Worm (Caenorhabditis elegans) whole organism, L2 larva: ENCODE measurements around the gene toh-1.

ENCODE experiments used
- C34F6.9 ChIP-seq: fragments of 150-350 bp; optimal IDR thresholded peaks from 2 replicates; lab custom pipeline; 2014; ENCODE audit warnings: missing biosample characterization, missing genetic modification characterization
- F13H6.1 ChIP-seq: sonication (generic microtip); optimal IDR thresholded peaks from 2 replicates; lab custom pipeline; 2016; ENCODE audit warnings: missing genetic modification characterization, missing compliant biosample characterization
- R02D3.7 ChIP-seq: fragments of 150-350 bp; optimal IDR thresholded peaks from 2 replicates; lab custom pipeline; 2014; ENCODE audit warnings: missing biosample characterization, missing genetic modification characterization
- Y55F3AM.14 ChIP-seq: fragments of 200-800 bp; sonication (Bioruptor generic); optimal IDR thresholded peaks from 2 replicates; lab custom pipeline; 2018; ENCODE audit warnings: mild to moderate bottlenecking, missing genetic modification characterization, missing compliant biosample characterization
- ZK546.5 ChIP-seq: sonication (generic microtip); optimal IDR thresholded peaks from 2 replicates; lab custom pipeline; 2017; ENCODE audit warnings: missing biosample characterization, missing genetic modification characterization
- aly-2 ChIP-seq: fragments of 150-350 bp; optimal IDR thresholded peaks from 2 replicates; lab custom pipeline; 2014; ENCODE audit warnings: missing biosample characterization, missing genetic modification characterization
- ama-1 ChIP-seq: fragments of 150-350 bp; optimal IDR thresholded peaks from 2 replicates; lab custom pipeline; 2018; ENCODE audit warnings: inconsistent platforms
- blmp-1 ChIP-seq: sonication (generic microtip); optimal IDR thresholded peaks from 2 replicates; lab custom pipeline; 2017; ENCODE audit warnings: missing genetic modification characterization, mild to moderate bottlenecking, missing compliant biosample characterization, antibody characterized with exemption, moderate library complexity; ENCODE audit not compliant: insufficient read depth
- ceh-16 ChIP-seq: fragments of 150-350 bp; optimal IDR thresholded peaks from 2 replicates; lab custom pipeline; 2014; ENCODE audit warnings: missing biosample characterization, missing genetic modification characterization
- ceh-82 ChIP-seq: fragments of 150-350 bp; optimal IDR thresholded peaks from 2 replicates; lab custom pipeline; 2014; ENCODE audit warnings: missing biosample characterization, missing genetic modification characterization
- crh-2 ChIP-seq: sonication (generic microtip); optimal IDR thresholded peaks from 2 replicates; lab custom pipeline; 2017; ENCODE audit warnings: missing biosample characterization, missing genetic modification characterization
- dmd-4 ChIP-seq: sonication (generic microtip); optimal IDR thresholded peaks from 2 replicates; lab custom pipeline; 2017; ENCODE audit warnings: missing biosample characterization, missing genetic modification characterization
- egl-27 ChIP-seq: sonication (generic microtip); optimal IDR thresholded peaks from 3 replicates; lab custom pipeline; 2017; ENCODE audit warnings: missing biosample characterization, missing genetic modification reagents, missing genetic modification characterization
- elt-1 ChIP-seq: fragments of 150-350 bp; optimal IDR thresholded peaks from 2 replicates; lab custom pipeline; 2014; ENCODE audit warnings: missing biosample characterization, missing genetic modification characterization
- elt-3 ChIP-seq: sonication (generic microtip); optimal IDR thresholded peaks from 2 replicates; lab custom pipeline; 2017; ENCODE audit warnings: missing biosample characterization, missing genetic modification characterization
- fos-1 ChIP-seq: fragments of 150-350 bp; optimal IDR thresholded peaks from 2 replicates; lab custom pipeline; 2014; ENCODE audit warnings: missing biosample characterization, missing genetic modification characterization
- gmeb-1 ChIP-seq: fragments of 150-350 bp; optimal IDR thresholded peaks from 2 replicates; lab custom pipeline; 2014; ENCODE audit warnings: missing biosample characterization, missing genetic modification characterization
- lin-11 ChIP-seq: fragments of 150-350 bp; sonication (generic microtip); optimal IDR thresholded peaks from 2 replicates; lab custom pipeline; 2014; ENCODE audit warnings: missing biosample characterization, missing genetic modification characterization, inconsistent platforms, mixed read lengths
- lin-13 ChIP-seq: fragments of 150-350 bp; optimal IDR thresholded peaks from 2 replicates; lab custom pipeline; 2014; ENCODE audit warnings: missing biosample characterization, missing genetic modification reagents, missing genetic modification characterization
- lin-39 ChIP-seq: fragments of 150-350 bp; optimal IDR thresholded peaks from 2 replicates; lab custom pipeline; 2014; ENCODE audit warnings: missing biosample characterization, missing genetic modification reagents, missing genetic modification characterization
- lsy-2 ChIP-seq, 2 experiments: fragments of 150-350 bp in 1 of 2; sonication (generic microtip) in 1 of 2; optimal IDR thresholded peaks; 2 replicates each; lab custom pipeline; 2014 to 2017; ENCODE audit warnings: missing biosample characterization in 2 of 2, missing genetic modification characterization in 2 of 2
- mab-5 ChIP-seq: fragments of 150-350 bp; optimal IDR thresholded peaks from 2 replicates; lab custom pipeline; 2014; ENCODE audit warnings: missing biosample characterization, missing genetic modification characterization
- mbf-1 ChIP-seq: sonication (generic microtip); optimal IDR thresholded peaks from 2 replicates; lab custom pipeline; 2017; ENCODE audit warnings: missing biosample characterization, missing genetic modification characterization
- mdl-1 ChIP-seq, 2 experiments: fragments of 150-350 bp in 1 of 2; sonication (generic microtip) in 1 of 2; optimal IDR thresholded peaks; 2 replicates each; lab custom pipeline; 2017; ENCODE audit warnings: missing biosample characterization in 2 of 2, missing genetic modification characterization in 2 of 2
- nhr-10 ChIP-seq: sonication (generic microtip); optimal IDR thresholded peaks from 2 replicates; lab custom pipeline; 2017; ENCODE audit warnings: missing biosample characterization, missing genetic modification characterization
- nhr-11 ChIP-seq: fragments of 150-350 bp; optimal IDR thresholded peaks from 2 replicates; lab custom pipeline; 2014; ENCODE audit warnings: missing biosample characterization, missing genetic modification characterization
- nhr-12 ChIP-seq: fragments of 150-350 bp; optimal IDR thresholded peaks from 2 replicates; lab custom pipeline; 2014; ENCODE audit warnings: missing biosample characterization, missing genetic modification characterization
- nhr-129 ChIP-seq: fragments of 150-350 bp; optimal IDR thresholded peaks from 2 replicates; lab custom pipeline; 2014; ENCODE audit warnings: missing biosample characterization, missing genetic modification characterization
- nhr-21 ChIP-seq: fragments of 150-350 bp; optimal IDR thresholded peaks from 2 replicates; lab custom pipeline; 2014; ENCODE audit warnings: missing biosample characterization, missing genetic modification characterization
- nhr-23 ChIP-seq: fragments of 150-350 bp; optimal IDR thresholded peaks from 2 replicates; lab custom pipeline; 2014; ENCODE audit warnings: missing biosample characterization, missing genetic modification reagents, missing genetic modification characterization
- nhr-237 ChIP-seq: fragments of 150-350 bp; optimal IDR thresholded peaks from 2 replicates; lab custom pipeline; 2014; ENCODE audit warnings: missing biosample characterization, missing genetic modification characterization
- nhr-25 ChIP-seq: fragments of 150-350 bp; sonication (generic microtip); optimal IDR thresholded peaks from 3 replicates; lab custom pipeline; 2014; ENCODE audit warnings: missing biosample characterization, missing genetic modification characterization
- nhr-6 ChIP-seq: fragments of 150-350 bp; optimal IDR thresholded peaks from 2 replicates; lab custom pipeline; 2014; ENCODE audit warnings: missing biosample characterization, missing genetic modification characterization
- nhr-77 ChIP-seq: fragments of 150-350 bp; optimal IDR thresholded peaks from 2 replicates; lab custom pipeline; 2014; ENCODE audit warnings: missing biosample characterization, missing genetic modification characterization
- peb-1 ChIP-seq: fragments of 150-350 bp; optimal IDR thresholded peaks from 2 replicates; lab custom pipeline; 2014; ENCODE audit warnings: missing biosample characterization, missing genetic modification characterization
- sem-4 ChIP-seq: fragments of 150-350 bp; optimal IDR thresholded peaks from 2 replicates; lab custom pipeline; 2014; ENCODE audit warnings: missing biosample characterization, missing genetic modification reagents, missing genetic modification characterization
- skn-1 ChIP-seq: sonication (generic microtip); optimal IDR thresholded peaks from 2 replicates; lab custom pipeline; 2017; ENCODE audit warnings: missing biosample characterization, missing genetic modification characterization
- sma-3 ChIP-seq: sonication (generic microtip); optimal IDR thresholded peaks from 2 replicates; lab custom pipeline; 2016; ENCODE audit warnings: missing genetic modification reagents, missing genetic modification characterization, missing compliant biosample characterization
- sma-9 ChIP-seq, 2 experiments: fragments of 150-350 bp in 1 of 2; sonication (generic microtip) in 1 of 2; optimal IDR thresholded peaks; 2 replicates each; lab custom pipeline; 2014 to 2016; ENCODE audit warnings: missing genetic modification characterization in 2 of 2, mild to moderate bottlenecking in 1 of 2, missing biosample characterization in 1 of 2, missing compliant biosample characterization in 1 of 2, missing genetic modification reagents in 1 of 2, moderate library complexity in 1 of 2
- snpc-4 ChIP-seq: fragments of 150-350 bp; optimal IDR thresholded peaks from 2 replicates; lab custom pipeline; 2014; ENCODE audit warnings: missing biosample characterization, missing genetic modification characterization
- unc-39 ChIP-seq: fragments of 150-350 bp; optimal IDR thresholded peaks from 2 replicates; lab custom pipeline; 2014; ENCODE audit warnings: missing biosample characterization, missing genetic modification characterization
- unc-55 ChIP-seq: fragments of 150-350 bp; sonication (generic microtip); optimal IDR thresholded peaks from 3 replicates; lab custom pipeline; 2014; ENCODE audit warnings: missing biosample characterization, missing genetic modification reagents, missing genetic modification characterization
- unc-62 ChIP-seq: fragments of 150-350 bp; optimal IDR thresholded peaks from 2 replicates; lab custom pipeline; 2014; ENCODE audit warnings: missing biosample characterization, missing genetic modification reagents, missing genetic modification characterization
- zag-1 ChIP-seq: fragments of 150-350 bp; optimal IDR thresholded peaks from 2 replicates; lab custom pipeline; 2014; ENCODE audit warnings: missing biosample characterization, missing genetic modification characterization
- ztf-1 ChIP-seq: fragments of 200-800 bp; sonication (Bioruptor generic); conservative IDR thresholded peaks from 2 replicates; pipeline ENCODE4 v1.3.6; 2022; ENCODE audit warnings: missing genetic modification characterization, missing compliant biosample characterization
- ztf-11 ChIP-seq: sonication (generic microtip); optimal IDR thresholded peaks from 2 replicates; lab custom pipeline; 2017; ENCODE audit warnings: missing biosample characterization, missing genetic modification characterization
- ztf-4 ChIP-seq: fragments of 150-350 bp; optimal IDR thresholded peaks from 2 replicates; lab custom pipeline; 2014; ENCODE audit warnings: missing biosample characterization, missing genetic modification characterization

The toh-1 gene

DNA sequence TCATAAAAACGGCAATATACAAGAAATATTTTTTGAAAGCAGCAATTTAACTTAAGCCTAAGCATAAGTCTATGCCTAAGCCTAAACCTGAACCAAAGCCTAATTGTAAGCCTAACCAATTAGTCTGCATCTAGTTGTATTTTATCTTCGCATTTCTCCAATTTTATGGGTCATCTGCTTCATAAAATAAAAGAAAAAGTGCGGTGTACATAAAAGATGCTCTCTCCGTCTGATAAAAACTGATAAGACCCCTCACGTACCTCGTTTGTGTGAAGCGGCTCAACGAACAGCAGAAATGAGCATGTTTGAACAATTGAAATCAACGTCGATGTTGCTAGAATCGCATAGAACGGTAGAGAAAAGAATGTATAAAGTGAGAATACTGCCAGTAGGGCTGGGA is 23.7 kb downstream of the toh-1 start:
- TF ChIP-seq nhr-23 (tag; lab: Kevin White, UChicago), result no peak
- TF ChIP-seq fos-1, result peak; percentile 25

DNA sequence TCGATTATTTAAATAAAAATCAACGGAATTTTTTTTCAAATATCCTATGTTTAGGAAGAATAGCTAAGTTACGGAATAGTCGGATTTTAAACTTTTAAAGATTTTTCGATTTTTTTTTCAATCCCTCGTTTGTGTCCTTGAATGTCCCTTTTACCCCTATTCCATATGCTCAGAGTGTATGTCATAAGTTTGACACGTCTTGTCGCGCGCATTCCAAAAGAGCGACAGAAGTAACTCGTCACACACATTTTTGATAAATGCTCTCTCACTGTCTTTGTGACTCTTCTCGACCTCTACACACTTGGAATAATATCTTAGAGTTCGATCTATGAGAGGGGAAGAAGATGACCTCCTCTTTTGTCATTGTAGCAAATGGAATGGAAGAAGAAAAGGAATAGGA is 24.9 kb downstream of the toh-1 start:
- TF ChIP-seq ceh-82 (no peak), mdl-1 (tag; optimal IDR thresholded peaks at IDR 0.05; lab: Kevin White, UChicago) (no peak), mab-5 (peak; percentile 30), nhr-21 (no peak)
- TF ChIP-seq, all 48 proteins: peak for 1

DNA sequence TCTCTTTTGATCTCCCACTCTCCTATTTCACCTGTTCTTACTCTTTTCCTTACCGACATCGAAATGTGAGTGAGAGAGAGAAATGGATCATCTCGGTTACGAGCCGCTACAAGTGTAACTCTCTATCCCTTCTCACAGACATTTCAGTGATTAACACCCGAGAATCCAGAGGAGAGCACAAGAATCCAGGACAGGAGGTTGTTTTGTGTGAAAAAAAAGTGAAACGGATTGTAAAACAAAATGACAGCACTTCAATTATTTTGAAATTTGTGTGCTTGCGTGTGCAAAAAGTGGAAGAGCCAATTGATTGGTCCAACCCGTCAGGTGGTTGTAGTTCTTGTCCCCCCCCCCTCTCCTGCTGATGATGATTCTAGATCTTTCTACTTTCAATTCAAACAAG is 26.0 kb downstream of the toh-1 start:
- TF ChIP-seq elt-3 (tag; lab: Kevin White, UChicago) (no peak), ztf-4 (tag; lab: Kevin White, UChicago) (no peak), sma-9 (GFP tag; optimal IDR thresholded peaks at IDR 0.05; lab: Kevin White, UChicago) (peak; percentile 13), sma-9 (tag; optimal IDR thresholded peaks at IDR 0.05; lab: Kevin White, UChicago) (no peak), unc-39 (no peak), mab-5 (no peak), snpc-4 (tag; lab: Kevin White, UChicago) (no peak), Y55F3AM.14 (GFP tag; lab: Kevin White, UChicago) (no peak), lsy-2 (tag; optimal IDR thresholded peaks at IDR 0.05; lab: Kevin White, UChicago) (peak in 1 of 2 experiments; percentile 64), unc-55 (GFP tag; lab: Kevin White, UChicago) (no peak), sma-3 (GFP tag; lab: Kevin White, UChicago) (no peak), egl-27 (tag; lab: Kevin White, UChicago) (no peak), gmeb-1 (no peak), nhr-10 (tag; lab: Kevin White, UChicago) (no peak), crh-2 (tag; lab: Kevin White, UChicago) (peak; percentile 24), nhr-21 (no peak), nhr-237 (no peak), C34F6.9 (tag; lab: Kevin White, UChicago) (no peak), ZK546.5 (tag; lab: Kevin White, UChicago) (no peak), zag-1 (tag; lab: Kevin White, UChicago) (no peak), nhr-23 (tag; lab: Kevin White, UChicago) (no peak), lin-11 (tag; lab: Kevin White, UChicago) (no peak), ama-1 (lab: Kevin White, UChicago) (no peak), ztf-11 (no peak), nhr-6 (tag; lab: Kevin White, UChicago) (no peak), ztf-1 (GFP tag; lab: Robert Waterston, UW) (no peak), F13H6.1 (tag; lab: Kevin White, UChicago) (peak; percentile 77), lin-13 (GFP tag; lab: Kevin White, UChicago) (peak; percentile 39), R02D3.7 (tag; lab: Kevin White, UChicago) (no peak), sem-4 (tag; lab: Kevin White, UChicago) (no peak), elt-1 (tag; lab: Kevin White, UChicago) (no peak), unc-62 (GFP tag; lab: Kevin White, UChicago) (no peak), lin-39 (tag; lab: Kevin White, UChicago) (no peak), nhr-25 (no peak), ceh-16 (no peak), nhr-11 (tag; lab: Kevin White, UChicago) (no peak), skn-1 (tag; lab: Kevin White, UChicago) (no peak), dmd-4 (tag; lab: Kevin White, UChicago) (no peak), aly-2 (tag; lab: Kevin White, UChicago) (no peak), mdl-1 (tag; optimal IDR thresholded peaks at IDR 0.05; lab: Kevin White, UChicago) (no peak), peb-1 (tag; lab: Kevin White, UChicago) (no peak), nhr-77 (tag; lab: Kevin White, UChicago) (no peak), blmp-1 (tag; lab: Kevin White, UChicago) (no peak), mbf-1 (tag; lab: Kevin White, UChicago) (no peak), nhr-12 (tag; lab: Kevin White, UChicago) (no peak), nhr-129 (tag; lab: Kevin White, UChicago) (peak; percentile 61), ceh-82 (no peak)
- TF ChIP-seq, all 48 proteins: peak for 6
